Fruit fly (Drosophila melanogaster): Measurements from ENCODE around the gene CG6026.

The CG6026 gene

DNA sequence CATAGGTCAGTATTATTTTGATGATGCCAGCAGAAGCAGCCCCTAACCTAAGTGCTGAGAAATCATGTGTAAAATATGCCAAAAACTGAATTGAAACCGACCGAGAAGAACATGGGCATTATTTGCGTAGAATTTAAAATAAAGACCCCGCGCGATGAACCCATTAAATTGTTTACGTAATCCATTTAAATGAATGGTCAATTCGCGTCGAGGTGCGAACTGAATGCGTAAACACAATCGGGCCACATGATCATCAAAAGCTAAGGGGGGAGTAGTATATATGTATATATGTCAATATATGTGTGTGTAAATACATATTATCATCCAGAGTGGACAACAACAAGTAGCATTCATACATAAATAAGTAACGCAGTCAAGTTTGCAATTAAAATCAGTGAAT is 26.8 kb downstream of the CG6026 start (continued):
- TF ChIP-seq Drgx (GFP tag; IDR thresholded peaks at IDR 0.05) (no peak), CG9876 (GFP tag; optimal IDR thresholded peaks at IDR 0.05) (no peak), CG31388 (GFP tag; optimal IDR thresholded peaks at IDR 0.05) (no peak), bab2 (GFP tag; optimal IDR thresholded peaks at IDR 0.05) (no peak), Dip3 (GFP tag; optimal IDR thresholded peaks at IDR 0.05) (no peak), CG3838 (GFP tag; optimal IDR thresholded peaks at IDR 0.05) (no peak), CG17328 (GFP tag; IDR thresholded peaks at IDR 0.05) (no peak), Rfx (GFP tag; IDR thresholded peaks at IDR 0.05) (no peak), CG2678 (tag; optimal IDR thresholded peaks at IDR 0.05) (peak; percentile 22), CG3995 (GFP tag; optimal IDR thresholded peaks at IDR 0.05) (no peak), chinmo (GFP tag; IDR thresholded peaks at IDR 0.05; ENCODE audit: partially characterized antibody) (0 out of 4 replicates have a peak, but pooled peaks have one; percentile 15), slou (GFP tag; optimal IDR thresholded peaks at IDR 0.05) (no peak), Asciz (GFP tag; optimal IDR thresholded peaks at IDR 0.05) (peak; percentile 54), CG7987 (GFP tag; optimal IDR thresholded peaks at IDR 0.05) (peak; percentile 17), kah (GFP tag; optimal IDR thresholded peaks at IDR 0.05) (no peak), hkb (optimal IDR thresholded peaks at IDR 0.05) (no peak), hkb (GFP tag; IDR thresholded peaks at IDR 0.05) (0 out of 2 replicates have a peak, but pooled peaks have one; percentile 6), otp (GFP tag; IDR thresholded peaks at IDR 0.05) (peak; percentile 59; the same call in 1 of the 3 replicates), D (optimal IDR thresholded peaks at IDR 0.05) (no peak), D (GFP tag; optimal IDR thresholded peaks at IDR 0.05) (no peak), CG7786 (GFP tag; optimal IDR thresholded peaks at IDR 0.05) (no peak), gsb-n (tag; optimal IDR thresholded peaks at IDR 0.05) (no peak), Ets65A (GFP tag) (no peak), pfk (GFP tag; optimal IDR thresholded peaks at IDR 0.05) (no peak), crp (GFP tag; optimal IDR thresholded peaks at IDR 0.05) (no peak), ATbp (GFP tag; optimal IDR thresholded peaks at IDR 0.05) (peak; percentile 28), CG4707 (GFP tag; optimal IDR thresholded peaks at IDR 0.05) (no peak), CG13123 (GFP tag; optimal IDR thresholded peaks at IDR 0.05) (no peak), CG1233 (GFP tag; optimal IDR thresholded peaks at IDR 0.05) (peak; percentile 8), Med (GFP tag) (peak; percentile 20), CG6683 (GFP tag; optimal IDR thresholded peaks at IDR 0.05) (no peak), CG12769 (tag; optimal IDR thresholded peaks at IDR 0.05) (peak; percentile 32), CG15269 (tag; optimal IDR thresholded peaks at IDR 0.05) (peak; percentile 4), CG8290 (GFP tag; optimal IDR thresholded peaks at IDR 0.05) (no peak), CG8290 (tag; optimal IDR thresholded peaks at IDR 0.05) (peak in 1 of 2 experiments; percentile 20), mirr (GFP tag; optimal IDR thresholded peaks at IDR 0.05) (peak; percentile 43), Ptx1 (GFP tag; IDR thresholded peaks at IDR 0.05) (no peak), zfh2 (GFP tag; optimal IDR thresholded peaks at IDR 0.05) (no peak), stwl (tag; optimal IDR thresholded peaks at IDR 0.05) (no peak), tx (GFP tag; optimal IDR thresholded peaks at IDR 0.05) (no peak), HLHmδ (GFP tag; optimal IDR thresholded peaks at IDR 0.05) (no peak)

DNA sequence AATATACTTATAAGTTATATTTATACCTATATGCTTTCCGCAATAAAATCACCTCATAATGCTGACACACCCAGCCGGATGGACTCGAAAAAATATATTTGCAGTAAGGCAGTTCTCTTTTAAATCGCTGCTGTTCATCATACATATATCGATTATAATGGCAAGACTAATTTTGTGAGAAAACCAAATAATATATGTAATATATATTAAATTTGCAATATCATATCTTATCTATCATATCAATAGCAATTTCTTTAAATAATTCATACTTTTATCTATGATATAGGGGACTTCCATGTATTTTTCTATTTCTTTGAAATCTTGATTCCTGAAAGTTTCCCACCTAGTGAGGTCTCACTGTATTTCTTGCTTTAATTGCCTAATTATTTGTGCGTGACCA is 29.2 kb downstream of the CG6026 start:
- peak; percentile 39 for TF ChIP-seq grau (tag; optimal IDR thresholded peaks at IDR 0.05)
- no peak for TF ChIP-seq CG5180 (GFP tag; optimal IDR thresholded peaks at IDR 0.05)
- no peak for TF ChIP-seq CG3281 (GFP tag; optimal IDR thresholded peaks at IDR 0.05)
